Fruit fly (Drosophila melanogaster): ENCODE measurements around the gene CG17350.

DNA sequence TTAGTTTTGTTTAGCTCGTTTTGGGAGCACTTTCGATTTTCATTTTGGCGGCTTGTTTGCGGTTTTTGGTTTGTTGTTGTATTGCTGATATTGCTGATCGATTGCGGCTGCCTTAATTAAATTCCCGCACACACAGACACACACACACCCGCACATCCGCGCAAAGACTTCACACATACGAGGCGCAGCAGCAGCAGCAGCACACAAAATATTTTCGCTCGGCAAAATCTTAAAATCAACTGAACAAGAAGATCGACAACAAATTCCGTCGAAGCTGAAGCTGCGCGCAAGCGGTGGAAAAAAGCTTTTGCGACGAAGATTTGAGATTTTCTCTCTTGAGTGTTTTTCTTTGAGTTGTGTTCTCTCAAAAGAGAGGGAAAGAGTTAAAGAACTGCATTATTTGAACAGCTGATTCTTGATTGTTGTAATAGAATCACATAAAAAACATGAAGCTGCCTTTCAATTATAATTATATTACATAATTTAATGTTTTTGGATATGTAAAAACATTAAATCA, 33.6 kb downstream of the CG17350 start:
- TF ChIP-seq chinmo (GFP tag; IDR thresholded peaks at IDR 0.05; ENCODE audit: partially characterized antibody) (peak; percentile 66; the same call in 3 of the 4 replicates), CG1529 (GFP tag; optimal IDR thresholded peaks at IDR 0.05) (no peak), CG3163 (GFP tag; optimal IDR thresholded peaks at IDR 0.05) (no peak), Camta (GFP tag; optimal IDR thresholded peaks at IDR 0.05) (no peak), row (GFP tag; IDR thresholded peaks at IDR 0.05) (no peak), CG12769 (tag; optimal IDR thresholded peaks at IDR 0.05) (no peak), CG6654 (GFP tag; optimal IDR thresholded peaks at IDR 0.05) (no peak), CG16779 (GFP tag; IDR thresholded peaks at IDR 0.05) (no peak), pan (optimal IDR thresholded peaks at IDR 0.05) (no peak), pan (GFP tag; optimal IDR thresholded peaks at IDR 0.05 in 1 of 2, IDR thresholded peaks at IDR 0.05 in 1 of 2) (no peak)
